Worm (Caenorhabditis elegans) whole organism, late embryonic: ENCODE data around the gene cest-12.

ENCODE experiments used
- ceh-19 ChIP-seq: fragments of 200-800 bp; sonication (Bioruptor generic); optimal IDR thresholded peaks from 2 replicates; lab custom pipeline; 2018; ENCODE audit warnings: mild to moderate bottlenecking, missing genetic modification characterization, missing compliant biosample characterization
- ceh-34 ChIP-seq: sonication (generic microtip); optimal IDR thresholded peaks from 2 replicates; lab custom pipeline; 2016; ENCODE audit warnings: mild to moderate bottlenecking, missing genetic modification characterization, missing compliant biosample characterization
- ceh-48 ChIP-seq: sonication (generic microtip); optimal IDR thresholded peaks from 2 replicates; lab custom pipeline; 2016; ENCODE audit warnings: missing genetic modification characterization, inconsistent platforms, missing compliant biosample characterization
- fkh-6 ChIP-seq: sonication (generic microtip); optimal IDR thresholded peaks from 2 replicates; lab custom pipeline; 2016; ENCODE audit warnings: missing genetic modification characterization, missing compliant biosample characterization
- hlh-30 ChIP-seq: sonication (generic microtip); optimal IDR thresholded peaks from 2 replicates; lab custom pipeline; 2017; ENCODE audit warnings: antibody characterized with exemption, missing genetic modification characterization, missing compliant biosample characterization; ENCODE audit not compliant: insufficient read depth
- nfya-1 ChIP-seq: sonication (generic microtip); optimal IDR thresholded peaks from 2 replicates; lab custom pipeline; 2017; ENCODE audit warnings: missing genetic modification characterization, mild to moderate bottlenecking, missing compliant biosample characterization, antibody characterized with exemption, moderate library complexity
- nhr-11 ChIP-seq: fragments of 150-350 bp; optimal IDR thresholded peaks from 2 replicates; lab custom pipeline; 2014; ENCODE audit warnings: missing biosample characterization, missing genetic modification characterization
- pqm-1 ChIP-seq: sonication (generic microtip); optimal IDR thresholded peaks from 2 replicates; lab custom pipeline; 2016; ENCODE audit warnings: missing genetic modification characterization, missing compliant biosample characterization
- sox-4 ChIP-seq: sonication (generic microtip); optimal IDR thresholded peaks from 2 replicates; lab custom pipeline; 2017; ENCODE audit warnings: mild to moderate bottlenecking, missing genetic modification characterization, inconsistent platforms, missing compliant biosample characterization
- ttx-3 ChIP-seq: sonication (generic microtip); optimal IDR thresholded peaks from 2 replicates; lab custom pipeline; 2016; ENCODE audit warnings: missing genetic modification reagents, missing genetic modification characterization, missing compliant biosample characterization

DNA sequence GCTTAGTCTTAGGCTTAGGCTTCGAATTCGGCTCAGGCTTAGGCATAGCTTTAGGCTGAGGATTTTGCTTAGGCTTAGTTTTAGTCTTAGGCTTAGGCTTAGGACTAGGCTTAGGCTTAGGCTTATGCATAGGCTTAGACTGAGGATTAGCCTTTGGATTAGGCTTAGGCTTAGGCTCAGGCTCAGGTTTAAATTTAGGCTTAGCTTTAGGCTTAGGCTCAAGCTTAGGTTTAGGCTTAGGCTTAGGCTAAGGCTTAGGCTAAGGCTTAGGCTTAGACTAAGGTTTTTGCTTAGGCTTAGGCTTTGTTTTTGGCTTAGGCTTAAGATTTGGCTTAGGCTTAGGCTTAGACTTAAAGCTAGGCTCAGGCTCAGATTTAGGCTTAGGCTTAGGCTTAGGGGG is 24.4 kb upstream of the cest-12 start:
- TF ChIP-seq ceh-19 (GFP tag; lab: Kevin White, UChicago) (no peak), ceh-48 (no peak), hlh-30 (tag; lab: Kevin White, UChicago) (no peak), ceh-34 (tag; lab: Kevin White, UChicago) (no peak), pqm-1 (no peak), fkh-6 (no peak), sox-4 (tag; lab: Kevin White, UChicago) (no peak), nfya-1 (no peak), nhr-11 (tag; lab: Kevin White, UChicago) (no peak), ttx-3 (no peak)
